Worm (Caenorhabditis elegans): ENCODE measurements around the gene cup-15.

The cup-15 gene

DNA sequence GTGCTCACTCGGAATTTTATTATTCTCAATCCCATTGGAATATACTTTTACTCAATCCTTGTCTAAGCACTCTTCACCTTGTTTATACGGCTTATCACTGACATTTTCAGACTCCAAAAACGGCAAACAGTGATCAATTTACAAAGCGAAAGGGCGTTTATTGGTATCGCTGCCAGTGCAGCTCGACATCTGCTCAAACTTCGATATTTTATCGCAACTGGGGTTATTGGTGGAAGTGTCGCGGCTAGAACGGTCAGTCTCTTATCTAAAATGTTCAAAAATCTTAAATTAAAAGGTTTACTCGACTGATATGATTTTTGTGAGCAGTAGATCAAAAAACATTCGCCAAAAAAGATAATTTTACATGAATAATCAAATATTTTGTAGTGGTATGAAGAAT, 27.2 kb upstream of the cup-15 start:
- TF ChIP-seq C38D4.7 (GFP tag; optimal IDR thresholded peaks at IDR 0.05) (no peak), ceh-2 (tag; optimal IDR thresholded peaks at IDR 0.05) (no peak), npax-4 (tag; optimal IDR thresholded peaks at IDR 0.05) (no peak), sox-2 (GFP tag; IDR thresholded peaks at IDR 0.05) (no peak), pag-3 (tag; optimal IDR thresholded peaks at IDR 0.05; ENCODE audit: borderline replicate concordance) (no peak), unc-3 (GFP tag; conservative IDR thresholded peaks at IDR 0.05) (no peak), unc-3 (tag; optimal IDR thresholded peaks at IDR 0.05) (no peak), eyg-1 (tag; optimal IDR thresholded peaks at IDR 0.05) (no peak), ref-2 (tag; optimal IDR thresholded peaks at IDR 0.05) (no peak), dve-1 (tag; optimal IDR thresholded peaks at IDR 0.05) (no peak), fkh-10 (GFP tag; optimal IDR thresholded peaks at IDR 0.05) (no peak), C08G9.2 (tag; optimal IDR thresholded peaks at IDR 0.05) (no peak), pha-4 (tag; optimal IDR thresholded peaks at IDR 0.05) (no peak), mec-3 (tag; optimal IDR thresholded peaks at IDR 0.05; ENCODE audit: borderline replicate concordance) (no peak), fkh-6 (tag; optimal IDR thresholded peaks at IDR 0.05) (no peak), sox-4 (tag; optimal IDR thresholded peaks at IDR 0.05) (no peak), hlh-6 (tag; optimal IDR thresholded peaks at IDR 0.05) (no peak)

DNA sequence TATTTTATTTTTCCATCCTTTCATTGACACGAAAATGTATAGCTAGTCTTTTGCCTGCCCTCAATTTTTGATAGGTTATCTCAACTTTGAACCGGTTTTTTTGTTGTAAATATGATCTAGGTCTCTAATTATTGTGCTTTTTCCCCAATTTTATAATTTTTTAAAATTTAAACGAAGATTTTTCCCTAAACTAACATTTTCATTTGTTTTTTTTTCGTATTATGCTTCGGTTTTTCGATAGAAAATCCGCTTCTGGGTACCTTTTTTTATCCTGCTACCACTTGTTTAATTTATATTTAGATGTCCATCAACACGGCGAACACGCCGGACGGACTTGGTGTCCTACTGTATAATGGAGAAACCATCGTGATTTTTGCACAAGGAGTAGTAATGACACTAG, 23.3 kb upstream of the cup-15 start, which contains the start of gene wbp-2:
wbp-2 (plus strand) TSS at position 301 of the 400 bp plus-strand sequence.
- TF ChIP-seq hlh-30 (tag; optimal IDR thresholded peaks at IDR 0.05; ENCODE audit: insufficient read depth) (no peak), unc-55 (GFP tag; optimal IDR thresholded peaks at IDR 0.05) (no peak), pros-1 (tag; optimal IDR thresholded peaks at IDR 0.05) (no peak), ama-1 (optimal IDR thresholded peaks at IDR 0.05) (no peak), dmd-4 (tag; optimal IDR thresholded peaks at IDR 0.05; ENCODE audit: borderline replicate concordance) (no peak), pqm-1 (tag; optimal IDR thresholded peaks at IDR 0.05) (no peak), unc-3 (GFP tag; conservative IDR thresholded peaks at IDR 0.05) (no peak), unc-3 (tag; optimal IDR thresholded peaks at IDR 0.05) (no peak), ceh-14 (tag; optimal IDR thresholded peaks at IDR 0.05) (no peak), ceh-30 (tag; optimal IDR thresholded peaks at IDR 0.05) (no peak), ceh-22 (tag; optimal IDR thresholded peaks at IDR 0.05) (no peak), ceh-48 (tag; optimal IDR thresholded peaks at IDR 0.05) (no peak), lin-11 (tag; optimal IDR thresholded peaks at IDR 0.05) (no peak), rnt-1 (tag; optimal IDR thresholded peaks at IDR 0.05) (no peak), sox-2 (GFP tag; IDR thresholded peaks at IDR 0.05) (no peak), syd-9 (tag; optimal IDR thresholded peaks at IDR 0.05) (no peak)

DNA sequence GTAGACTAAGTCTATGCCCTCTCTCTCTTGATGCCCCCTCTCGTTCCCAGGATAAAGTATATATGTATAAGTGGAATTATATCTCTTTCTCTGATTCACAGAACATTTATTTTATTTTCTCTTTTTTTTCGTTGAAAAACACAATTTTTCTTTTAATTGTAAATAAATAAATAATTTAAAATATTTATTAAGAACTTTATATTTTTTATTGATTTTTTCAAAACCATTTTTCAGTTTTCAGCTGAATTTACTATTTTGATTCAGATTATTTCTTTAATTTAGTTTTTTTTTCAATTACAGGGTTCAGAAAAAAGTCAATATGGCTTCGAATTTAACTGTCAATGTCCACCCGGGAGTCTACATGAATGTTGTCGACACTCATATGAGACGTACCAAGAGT, 21.5 kb upstream of the cup-15 start, which contains the start of gene eif-3.F:
eif-3.F (plus strand) TSS at position 301 of the 400 bp plus-strand sequence.
- TF ChIP-seq syd-9 (tag; optimal IDR thresholded peaks at IDR 0.05) (no peak), unc-3 (GFP tag; conservative IDR thresholded peaks at IDR 0.05) (no peak), unc-3 (tag; optimal IDR thresholded peaks at IDR 0.05) (no peak), gmeb-2 (tag; optimal IDR thresholded peaks at IDR 0.05) (no peak), odd-2 (tag; optimal IDR thresholded peaks at IDR 0.05) (no peak)

DNA sequence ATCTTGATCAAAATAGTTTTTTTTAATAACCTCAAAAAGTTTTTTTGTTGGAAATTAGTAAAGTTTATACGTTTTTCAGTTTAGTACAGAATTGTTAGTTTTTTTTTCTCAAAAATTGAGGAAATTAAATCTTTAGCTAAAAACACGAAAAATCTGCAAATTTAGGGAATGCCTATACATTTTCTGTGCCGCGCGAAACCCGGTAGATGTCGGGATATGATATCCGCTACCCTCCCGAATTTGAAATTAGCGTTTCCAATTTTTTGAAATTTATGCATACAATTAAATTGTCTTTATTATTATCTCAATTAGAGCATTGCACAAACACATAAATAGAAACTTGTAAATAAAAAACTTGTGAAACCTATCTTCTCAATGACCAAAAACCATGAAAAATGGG, 19.8 kb upstream of the cup-15 start:
- TF ChIP-seq ceh-22 (tag; optimal IDR thresholded peaks at IDR 0.05): no peak
- no peak for TF ChIP-seq ahr-1 (tag; optimal IDR thresholded peaks at IDR 0.05)
- TF ChIP-seq madf-2 (tag; optimal IDR thresholded peaks at IDR 0.05): no peak
- no peak for TF ChIP-seq npax-4 (tag; optimal IDR thresholded peaks at IDR 0.05)
- no peak for TF ChIP-seq ceh-48 (tag; optimal IDR thresholded peaks at IDR 0.05)
- no peak for TF ChIP-seq nfya-1 (tag; optimal IDR thresholded peaks at IDR 0.05)
- no peak for TF ChIP-seq ref-2 (tag; optimal IDR thresholded peaks at IDR 0.05)
- TF ChIP-seq fkh-10 (GFP tag; optimal IDR thresholded peaks at IDR 0.05): no peak
- no peak for TF ChIP-seq hlh-6 (tag; optimal IDR thresholded peaks at IDR 0.05)
- no peak for TF ChIP-seq dmd-4 (tag; optimal IDR thresholded peaks at IDR 0.05; ENCODE audit: borderline replicate concordance)
- TF ChIP-seq ceh-6 (GFP tag; optimal IDR thresholded peaks at IDR 0.05): no peak
- TF ChIP-seq syd-9 (tag; optimal IDR thresholded peaks at IDR 0.05): no peak
- no peak for TF ChIP-seq lim-6 (tag; optimal IDR thresholded peaks at IDR 0.05)
- TF ChIP-seq unc-3 (GFP tag; conservative IDR thresholded peaks at IDR 0.05): no peak
- no peak for TF ChIP-seq unc-3 (tag; optimal IDR thresholded peaks at IDR 0.05)
- no peak for TF ChIP-seq T23F11.4 (GFP tag; optimal IDR thresholded peaks at IDR 0.05)
- no peak for TF ChIP-seq ceh-18 (tag; optimal IDR thresholded peaks at IDR 0.05)
- no peak for TF ChIP-seq tbx-2 (tag; optimal IDR thresholded peaks at IDR 0.05)
- no peak for TF ChIP-seq ceh-31 (tag; optimal IDR thresholded peaks at IDR 0.05)
- no peak for TF ChIP-seq ceh-19 (GFP tag; optimal IDR thresholded peaks at IDR 0.05)

All from whole organism, late embryonic.